Fruit fly (Drosophila melanogaster): Measurements from ENCODE around the gene Pten.

Gene Pten

DNA sequence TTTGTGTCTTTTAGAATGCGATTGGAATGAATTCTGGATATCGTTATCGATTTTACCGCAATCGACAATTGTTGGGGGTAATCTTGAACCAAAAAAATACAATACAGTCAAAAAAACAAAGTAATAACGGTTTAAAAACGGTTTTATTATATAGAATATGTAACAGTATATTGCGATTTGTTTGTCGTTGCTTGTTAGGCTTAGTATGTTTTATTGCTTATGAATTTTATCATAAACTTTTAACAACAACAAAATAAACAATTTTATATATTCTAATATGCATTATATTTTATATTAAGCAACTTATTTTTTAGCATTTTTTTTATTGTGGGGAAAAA is 38.9 kb upstream of the Pten start, which contains the start of gene CYLD (continued):
- no peak for TF ChIP-seq maf-S (GFP tag; optimal IDR thresholded peaks at IDR 0.05)
- no peak for TF ChIP-seq tup (GFP tag; optimal IDR thresholded peaks at IDR 0.05)
- no peak for TF ChIP-seq H15 (GFP tag; IDR thresholded peaks at IDR 0.05)
- no peak for TF ChIP-seq CG7963 (GFP tag; IDR thresholded peaks at IDR 0.05; ENCODE audit: partially characterized antibody)
- no peak for TF ChIP-seq CG4404 (GFP tag; IDR thresholded peaks at IDR 0.05)
- TF ChIP-seq pzg (GFP tag; optimal IDR thresholded peaks at IDR 0.05) = peak; percentile 32
- TF ChIP-seq CG11085 (GFP tag; IDR thresholded peaks at IDR 0.05) = no peak
- peak; percentile 49 for TF ChIP-seq sug (tag; optimal IDR thresholded peaks at IDR 0.05)
- TF ChIP-seq D19A (tag; optimal IDR thresholded peaks at IDR 0.05) = peak; percentile 68
- TF ChIP-seq gsb-n (tag; optimal IDR thresholded peaks at IDR 0.05) = peak; percentile 75
- peak; percentile 9 for TF ChIP-seq CG4707 (GFP tag; optimal IDR thresholded peaks at IDR 0.05)
- no peak for TF ChIP-seq CG9215 (GFP tag; IDR thresholded peaks at IDR 0.05)
- no peak for TF ChIP-seq exex (tag; optimal IDR thresholded peaks at IDR 0.05)
- TF ChIP-seq CG8281 (tag; optimal IDR thresholded peaks at IDR 0.05) = peak; percentile 14
- TF ChIP-seq CG6272 (GFP tag; IDR thresholded peaks at IDR 0.05) = no peak
- peak; percentile 67 for TF ChIP-seq Fer1 (GFP tag; optimal IDR thresholded peaks at IDR 0.05)
- TF ChIP-seq MESR4 (GFP tag; optimal IDR thresholded peaks at IDR 0.05) = peak; percentile 26
- no peak; the same call in 1 of the 2 replicates for TF ChIP-seq esg (GFP tag; conservative IDR thresholded peaks at IDR 0.05)
- no peak for TF ChIP-seq Ets65A (GFP tag)
- TF ChIP-seq Dek (tag; optimal IDR thresholded peaks at IDR 0.05) = no peak
- TF ChIP-seq ro (GFP tag; IDR thresholded peaks at IDR 0.05) = no peak
- TF ChIP-seq CG12391 (tag; optimal IDR thresholded peaks at IDR 0.05) = peak; percentile 87
- peak; percentile 57; the same call in 1 of the 3 replicates for TF ChIP-seq Dbx (GFP tag; IDR thresholded peaks at IDR 0.05)
- peak; percentile 87 for TF ChIP-seq CG30020 (tag; optimal IDR thresholded peaks at IDR 0.05)
- peak; percentile 27 for TF ChIP-seq CHES-1-like (GFP tag; optimal IDR thresholded peaks at IDR 0.05)
- peak; percentile 41; the same call in 1 of the 2 replicates for TF ChIP-seq CG10366 (GFP tag; IDR thresholded peaks at IDR 0.05)
- TF ChIP-seq pan (optimal IDR thresholded peaks at IDR 0.05) = no peak
- TF ChIP-seq pan (GFP tag; optimal IDR thresholded peaks at IDR 0.05 in 1 of 2, IDR thresholded peaks at IDR 0.05 in 1 of 2) = peak in 1 of 2 experiments; percentile 77
- TF ChIP-seq Asciz (GFP tag; optimal IDR thresholded peaks at IDR 0.05) = peak; percentile 46
- no peak for TF ChIP-seq nerfin-2 (GFP tag; IDR thresholded peaks at IDR 0.05; ENCODE audit: partially characterized antibody)
- peak; percentile 56 for TF ChIP-seq MBD-R2 (GFP tag; IDR thresholded peaks at IDR 0.05)
- peak; percentile 83 for TF ChIP-seq CG8924 (tag; optimal IDR thresholded peaks at IDR 0.05)
- TF ChIP-seq CG16863 (GFP tag; optimal IDR thresholded peaks at IDR 0.05) = peak; percentile 14
- TF ChIP-seq sisA (GFP tag; IDR thresholded peaks at IDR 0.05) = no peak
- TF ChIP-seq CG14441 (GFP tag; IDR thresholded peaks at IDR 0.05) = 0 out of 2 replicates have a peak, but pooled peaks have one; percentile 39
- no peak for TF ChIP-seq zen2 (GFP tag; IDR thresholded peaks at IDR 0.05; ENCODE audit: partially characterized antibody)
- peak; percentile 66; the same call in 1 of the 2 replicates for TF ChIP-seq sob (GFP tag; IDR thresholded peaks at IDR 0.05)
- TF ChIP-seq cg (GFP tag; optimal IDR thresholded peaks at IDR 0.05) = no peak
- peak; percentile 76 for TF ChIP-seq CG31441 (GFP tag; IDR thresholded peaks at IDR 0.05)
- peak; percentile 62 for TF ChIP-seq zen (tag; optimal IDR thresholded peaks at IDR 0.05)
- TF ChIP-seq CG1024 (GFP tag; IDR thresholded peaks at IDR 0.05) = peak; percentile 44; the same call in 1 of the 2 replicates
- peak; percentile 77 for TF ChIP-seq stc (GFP tag; IDR thresholded peaks at IDR 0.05)
- TF ChIP-seq Sin3A (optimal IDR thresholded peaks at IDR 0.05) = no peak
- no peak for TF ChIP-seq sc (optimal IDR thresholded peaks at IDR 0.05)
- peak; percentile 13 for TF ChIP-seq sc (GFP tag; optimal IDR thresholded peaks at IDR 0.05)
- TF ChIP-seq CG2875 (GFP tag; optimal IDR thresholded peaks at IDR 0.05) = peak; percentile 41
- peak; percentile 63 for TF ChIP-seq Nf-YC (tag; optimal IDR thresholded peaks at IDR 0.05)
- TF ChIP-seq CG10209 (GFP tag; optimal IDR thresholded peaks at IDR 0.05) = peak; percentile 52
- TF ChIP-seq fd96Cb (tag; optimal IDR thresholded peaks at IDR 0.05) = peak; percentile 54
- no peak for TF ChIP-seq CG17186 (GFP tag; optimal IDR thresholded peaks at IDR 0.05)
- TF ChIP-seq Max (GFP tag; optimal IDR thresholded peaks at IDR 0.05) = peak; percentile 29
- no peak for TF ChIP-seq p53 (GFP tag; optimal IDR thresholded peaks at IDR 0.05)
